Worm (Caenorhabditis elegans) whole organism, late embryonic: ENCODE data around the gene cgh-1.

Experiments used
- C38D4.7 ChIP-seq: fragments of 200-800 bp; sonication (Bioruptor generic); optimal IDR thresholded peaks from 2 replicates; lab custom pipeline; 2018; ENCODE audit warnings: mild to moderate bottlenecking, missing genetic modification characterization, moderate library complexity, missing compliant biosample characterization
- ceh-14 ChIP-seq: sonication (generic microtip); optimal IDR thresholded peaks from 2 replicates; lab custom pipeline; 2016; ENCODE audit warnings: missing genotype, missing genetic modification characterization, missing compliant biosample characterization
- ceh-19 ChIP-seq: fragments of 200-800 bp; sonication (Bioruptor generic); optimal IDR thresholded peaks from 2 replicates; lab custom pipeline; 2018; ENCODE audit warnings: mild to moderate bottlenecking, missing genetic modification characterization, missing compliant biosample characterization
- ceh-2 ChIP-seq: sonication (generic microtip); optimal IDR thresholded peaks from 2 replicates; lab custom pipeline; 2016; ENCODE audit warnings: missing genotype, missing genetic modification characterization, missing compliant biosample characterization
- ceh-22 ChIP-seq: sonication (generic microtip); optimal IDR thresholded peaks from 2 replicates; lab custom pipeline; 2017; ENCODE audit warnings: missing biosample characterization, missing genetic modification characterization
- ceh-24 ChIP-seq: sonication (generic microtip); optimal IDR thresholded peaks from 2 replicates; lab custom pipeline; 2016; ENCODE audit warnings: mild to moderate bottlenecking, missing genetic modification characterization, missing compliant biosample characterization
- ceh-45 ChIP-seq: fragments of 200-800 bp; sonication (Bioruptor generic); IDR thresholded peaks from 2 replicates; pipeline ENCODE4 v1.3.6; 2022; ENCODE audit warnings: missing genetic modification reagents, missing genetic modification characterization, missing compliant biosample characterization
- ceh-6 ChIP-seq: fragments of 200-800 bp; sonication (Bioruptor generic); optimal IDR thresholded peaks from 2 replicates; lab custom pipeline; 2018; ENCODE audit warnings: mild to moderate bottlenecking, missing genetic modification characterization, missing compliant biosample characterization
- che-1 ChIP-seq: sonication (generic microtip); optimal IDR thresholded peaks from 2 replicates; lab custom pipeline; 2016; ENCODE audit warnings: mild to moderate bottlenecking, missing genetic modification characterization, missing compliant biosample characterization
- elt-4 ChIP-seq: sonication (generic microtip); optimal IDR thresholded peaks from 2 replicates; lab custom pipeline; 2016; ENCODE audit warnings: missing genetic modification characterization, missing compliant biosample characterization
- eyg-1 ChIP-seq: sonication (generic microtip); optimal IDR thresholded peaks from 2 replicates; lab custom pipeline; 2016; ENCODE audit warnings: missing genotype, missing genetic modification characterization, missing compliant biosample characterization
- fax-1 ChIP-seq: sonication (generic microtip); optimal IDR thresholded peaks from 2 replicates; lab custom pipeline; 2016; ENCODE audit warnings: missing genotype, missing genetic modification characterization, missing compliant biosample characterization
- fkh-10 ChIP-seq: fragments of 150-350 bp; optimal IDR thresholded peaks from 2 replicates; lab custom pipeline; 2014; ENCODE audit warnings: missing biosample characterization, missing genetic modification reagents, missing genetic modification characterization
- gmeb-2 ChIP-seq: sonication (generic microtip); optimal IDR thresholded peaks from 2 replicates; lab custom pipeline; 2016; ENCODE audit warnings: missing genetic modification characterization, inconsistent platforms, missing compliant biosample characterization
- hlh-13 ChIP-seq: fragments of 200-800 bp; sonication (Bioruptor generic); optimal IDR thresholded peaks from 2 replicates; lab custom pipeline; 2018; ENCODE audit warnings: mild to moderate bottlenecking, missing genetic modification characterization, missing compliant biosample characterization
- hlh-30 ChIP-seq: sonication (generic microtip); optimal IDR thresholded peaks from 2 replicates; lab custom pipeline; 2017; ENCODE audit warnings: antibody characterized with exemption, missing genetic modification characterization, missing compliant biosample characterization; ENCODE audit not compliant: insufficient read depth
- hlh-8 ChIP-seq: sonication (generic microtip); optimal IDR thresholded peaks from 2 replicates; lab custom pipeline; 2016; ENCODE audit warnings: missing genotype, missing genetic modification characterization, missing compliant biosample characterization
- lin-11 ChIP-seq: fragments of 200-800 bp; sonication (Bioruptor generic); optimal IDR thresholded peaks from 2 replicates; lab custom pipeline; 2018; ENCODE audit warnings: mild to moderate bottlenecking, missing genetic modification characterization, missing compliant biosample characterization
- mec-3 ChIP-seq: sonication (generic microtip); optimal IDR thresholded peaks from 2 replicates; lab custom pipeline; 2016; ENCODE audit warnings: borderline replicate concordance, missing genetic modification characterization, missing compliant biosample characterization
- nhr-232 ChIP-seq: sonication (generic microtip); optimal IDR thresholded peaks from 2 replicates; lab custom pipeline; 2016; ENCODE audit warnings: missing genetic modification characterization, missing compliant biosample characterization
- npax-4 ChIP-seq: sonication (generic microtip); optimal IDR thresholded peaks from 2 replicates; lab custom pipeline; 2016; ENCODE audit warnings: missing genetic modification characterization, missing compliant biosample characterization
- pax-1 ChIP-seq: fragments of 150-350 bp; optimal IDR thresholded peaks from 2 replicates; lab custom pipeline; 2014; ENCODE audit warnings: missing biosample characterization, missing genetic modification characterization
- pha-4 ChIP-seq: fragments of 150-350 bp; optimal IDR thresholded peaks from 2 replicates; lab custom pipeline; 2018; ENCODE audit warnings: missing biosample characterization, missing genetic modification reagents, missing genetic modification characterization
- pqm-1 ChIP-seq: sonication (generic microtip); optimal IDR thresholded peaks from 2 replicates; lab custom pipeline; 2016; ENCODE audit warnings: missing genetic modification characterization, missing compliant biosample characterization
- pros-1 ChIP-seq: fragments of 150-350 bp; optimal IDR thresholded peaks from 2 replicates; lab custom pipeline; 2014; ENCODE audit warnings: missing biosample characterization, missing genetic modification reagents, missing genetic modification characterization
- ref-2 ChIP-seq: sonication (generic microtip); optimal IDR thresholded peaks from 2 replicates; lab custom pipeline; 2016; ENCODE audit warnings: missing genetic modification characterization, missing compliant biosample characterization
- rnt-1 ChIP-seq: sonication (generic microtip); optimal IDR thresholded peaks from 2 replicates; lab custom pipeline; 2016; ENCODE audit warnings: missing genetic modification characterization, missing compliant biosample characterization
- sdc-2 ChIP-seq: sonication (generic microtip); optimal IDR thresholded peaks from 2 replicates; lab custom pipeline; 2016; ENCODE audit warnings: missing genotype, missing genetic modification characterization, missing compliant biosample characterization
- sox-2 ChIP-seq: fragments of 200-800 bp; sonication (Bioruptor generic); IDR thresholded peaks from 2 replicates; pipeline ENCODE4 v1.3.6; 2022; ENCODE audit warnings: missing genetic modification reagents, missing genetic modification characterization, missing compliant biosample characterization
- syd-9 ChIP-seq: sonication (generic microtip); optimal IDR thresholded peaks from 2 replicates; lab custom pipeline; 2016; ENCODE audit warnings: mild to moderate bottlenecking, missing genetic modification characterization, moderate library complexity, missing compliant biosample characterization
- ttx-3 ChIP-seq: sonication (generic microtip); optimal IDR thresholded peaks from 2 replicates; lab custom pipeline; 2016; ENCODE audit warnings: missing genetic modification reagents, missing genetic modification characterization, missing compliant biosample characterization
- unc-3 ChIP-seq, 2 experiments: fragments of 200-800 bp in 1 of 2; sonication (Bioruptor generic) in 1 of 2; sonication (generic microtip) in 1 of 2; conservative IDR thresholded peaks in 1 of 2; optimal IDR thresholded peaks in 1 of 2; 2 replicates each; pipeline versions ENCODE4 v1.3.6 to Lab custom; 2016 to 2022; ENCODE audit warnings: missing compliant biosample characterization in 2 of 2, missing genetic modification characterization in 2 of 2, missing genetic modification reagents in 1 of 2
- ztf-16 ChIP-seq: sonication (generic microtip); optimal IDR thresholded peaks from 2 replicates; lab custom pipeline; 2017; ENCODE audit warnings: missing genetic modification characterization, missing compliant biosample characterization

Gene cgh-1

DNA sequence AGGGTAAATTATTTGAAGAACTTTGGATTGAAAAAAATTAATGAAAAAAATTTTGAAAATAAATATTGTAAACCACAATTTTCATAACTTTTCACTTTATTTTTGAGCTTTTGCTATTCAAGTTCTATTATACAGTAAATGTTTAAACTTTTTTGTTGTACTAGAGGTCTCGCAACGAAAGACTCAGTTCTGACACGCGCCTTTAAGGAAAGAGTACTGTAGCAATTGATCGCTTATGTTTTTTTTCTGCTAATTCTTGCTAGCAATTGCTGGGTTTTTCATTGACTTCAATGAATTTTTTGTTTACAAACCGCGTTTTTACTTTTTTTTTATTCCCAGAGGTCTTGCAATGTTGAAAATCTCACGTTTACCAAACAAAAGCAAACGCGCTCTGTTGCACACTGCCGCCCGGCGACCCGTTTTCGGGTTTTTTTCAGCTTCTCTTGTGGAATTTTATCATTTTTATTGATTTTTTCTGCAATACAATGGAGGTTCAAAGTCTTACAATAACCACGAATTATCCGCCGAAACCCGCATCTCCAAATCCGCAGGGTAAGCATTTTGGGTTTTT, 34.1 kb downstream of the cgh-1 start, which contains the start of gene H14A12.3:
TSS of gene H14A12.3 (plus strand) at position 360 of the 571 bp plus-strand sequence.
- TF ChIP-seq rnt-1 (tag; lab: Kevin White, UChicago) (no peak), pha-4 (tag; lab: Kevin White, UChicago) (no peak), hlh-30 (tag; lab: Kevin White, UChicago) (no peak), sox-2 (no peak), sdc-2 (tag; lab: Kevin White, UChicago) (no peak), gmeb-2 (tag; lab: Kevin White, UChicago) (no peak), ceh-2 (tag; lab: Kevin White, UChicago) (no peak), unc-3 (GFP tag; conservative IDR thresholded peaks at IDR 0.05; lab: Robert Waterston, UW) (no peak), unc-3 (tag; optimal IDR thresholded peaks at IDR 0.05; lab: Kevin White, UChicago) (no peak), elt-4 (no peak), che-1 (no peak), C38D4.7 (GFP tag; lab: Kevin White, UChicago) (no peak), ceh-19 (GFP tag; lab: Kevin White, UChicago) (no peak), eyg-1 (tag; lab: Kevin White, UChicago) (no peak), fax-1 (tag; lab: Kevin White, UChicago) (no peak), pqm-1 (tag; lab: Kevin White, UChicago) (no peak), npax-4 (tag; lab: Kevin White, UChicago) (no peak), syd-9 (tag; lab: Kevin White, UChicago) (no peak)

DNA sequence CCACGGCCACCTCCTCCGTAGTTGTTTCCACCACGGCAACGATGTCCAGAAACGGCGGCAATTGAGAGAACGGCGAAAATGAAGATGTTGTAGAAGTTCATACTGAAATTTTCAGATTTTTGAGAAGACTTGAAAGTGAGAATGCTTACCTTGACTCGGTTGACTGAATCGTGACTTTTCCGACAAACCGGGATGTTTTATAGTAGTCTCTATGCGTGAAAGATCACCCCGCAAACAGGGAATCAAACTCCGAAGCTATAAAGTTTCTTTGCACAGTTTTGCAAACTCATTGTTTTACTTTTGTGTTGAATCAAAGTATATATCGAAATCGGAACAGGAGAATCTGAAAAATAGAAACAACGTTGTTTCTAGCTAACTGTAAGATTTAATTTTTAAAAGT, 35.3 kb downstream of the cgh-1 start, which contains the start of gene fipr-20:
TSS of gene fipr-20 (minus strand) at position 101 of the 400 bp plus-strand sequence.
- TF ChIP-seq ttx-3 (tag; lab: Kevin White, UChicago) (no peak), ref-2 (tag; lab: Kevin White, UChicago) (no peak), ceh-6 (GFP tag; lab: Kevin White, UChicago) (no peak)

DNA sequence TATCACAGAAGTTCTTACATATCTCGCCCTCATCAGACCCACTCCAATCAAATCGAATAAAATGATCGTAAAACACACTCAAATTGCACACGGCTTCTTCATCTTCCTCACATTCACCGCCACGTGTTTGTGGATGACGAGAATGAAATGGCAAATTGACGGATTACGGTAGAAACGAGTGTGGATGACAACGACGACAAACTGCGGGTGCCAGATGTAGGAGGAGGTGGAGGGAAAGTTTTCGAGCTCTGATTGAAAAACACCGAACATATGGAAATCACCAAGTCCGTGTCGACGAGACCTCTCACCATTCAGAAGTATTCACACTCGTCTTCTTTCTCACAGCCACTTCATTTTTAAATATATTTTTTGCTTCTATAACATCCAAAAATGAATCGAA, 37.6 kb downstream of the cgh-1 start, which contains the start of gene mls-1:
TSS of gene mls-1 (plus strand) at position 324 of the 400 bp plus-strand sequence.
- TF ChIP-seq unc-3 (GFP tag; conservative IDR thresholded peaks at IDR 0.05; lab: Robert Waterston, UW) (no peak), unc-3 (tag; optimal IDR thresholded peaks at IDR 0.05; lab: Kevin White, UChicago) (no peak), hlh-8 (tag; lab: Kevin White, UChicago) (peak; percentile 52), ceh-24 (tag; lab: Kevin White, UChicago) (no peak)

DNA sequence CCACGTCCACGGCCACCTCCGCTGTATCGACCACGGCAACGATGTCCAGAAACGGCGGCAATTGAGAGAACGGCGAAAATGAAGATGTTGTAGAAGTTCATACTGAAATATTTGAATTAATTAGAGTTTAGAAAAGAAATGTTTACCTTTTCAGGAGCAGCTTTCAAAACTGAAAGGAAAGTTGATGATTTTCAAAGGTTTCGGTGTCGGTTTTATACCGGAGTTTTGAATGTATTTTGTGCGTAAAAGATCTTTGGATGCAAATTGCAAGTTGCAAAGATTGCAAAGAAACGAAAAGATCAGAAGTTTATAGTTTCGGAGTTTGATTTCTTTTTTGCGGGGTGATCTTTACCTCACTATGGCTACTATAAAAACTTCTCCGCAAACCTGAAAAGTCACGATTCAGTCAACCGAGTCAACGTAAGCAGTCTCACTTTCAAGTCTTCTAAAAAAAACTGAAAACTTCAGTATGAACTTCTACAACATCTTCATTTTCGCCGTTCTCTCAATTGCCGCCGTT, 38.7 kb downstream of the cgh-1 start, which contains the start of the genes fipr-19 and fipr-18:
TSS of gene fipr-19 (minus strand) at position 101 of the 520 bp plus-strand sequence.
TSS of gene fipr-18 (plus strand) at position 470 of the 520 bp plus-strand sequence.
- TF ChIP-seq npax-4 (tag; lab: Kevin White, UChicago) = no peak
- TF ChIP-seq sox-2 = no peak
- no peak for TF ChIP-seq pax-1
- no peak for TF ChIP-seq pros-1 (tag; lab: Kevin White, UChicago)
- no peak for TF ChIP-seq ceh-22 (tag; lab: Kevin White, UChicago)
- TF ChIP-seq ztf-16 (tag; lab: Kevin White, UChicago) = no peak
- no peak for TF ChIP-seq che-1
- TF ChIP-seq lin-11 (tag; lab: Kevin White, UChicago) = no peak
- no peak for TF ChIP-seq unc-3 (GFP tag; conservative IDR thresholded peaks at IDR 0.05; lab: Robert Waterston, UW)
- TF ChIP-seq unc-3 (tag; optimal IDR thresholded peaks at IDR 0.05; lab: Kevin White, UChicago) = no peak
- TF ChIP-seq fkh-10 (GFP tag; lab: Kevin White, UChicago) = no peak
- TF ChIP-seq hlh-13 (GFP tag; lab: Kevin White, UChicago) = no peak
- TF ChIP-seq ceh-6 (GFP tag; lab: Kevin White, UChicago) = no peak
- no peak for TF ChIP-seq ceh-19 (GFP tag; lab: Kevin White, UChicago)
- no peak for TF ChIP-seq nhr-232 (tag; lab: Kevin White, UChicago)
- no peak for TF ChIP-seq mec-3 (tag; lab: Kevin White, UChicago)
- TF ChIP-seq pqm-1 (tag; lab: Kevin White, UChicago) = no peak
- no peak for TF ChIP-seq ceh-14 (tag; lab: Kevin White, UChicago)
- TF ChIP-seq ceh-45 (GFP tag; lab: Robert Waterston, UW) = no peak
